Fruit fly (Drosophila melanogaster) whole organism: ENCODE results near the gene CG15145.

Experiments
- CG8478 ChIP-seq: fragments of >200 bp; optimal IDR thresholded peaks from 2 replicates; lab custom pipeline; 2018; ENCODE audit warnings: inconsistent platforms
- Dll ChIP-seq: fragments of >200 bp; optimal IDR thresholded peaks from 2 replicates; lab custom pipeline; 2017
- EcR ChIP-seq, 2 experiments: fragments of >200 bp; optimal IDR thresholded peaks; 2 replicates each; lab custom pipeline; 2017; ENCODE audit warnings: missing biosample characterization in 2 of 2, missing genetic modification characterization in 2 of 2, missing genetic modification reagents in 2 of 2
- pan ChIP-seq: fragments of >200 bp; optimal IDR thresholded peaks from 2 replicates; lab custom pipeline; 2017
- psq ChIP-seq: fragments of >200 bp; optimal IDR thresholded peaks from 2 replicates; lab custom pipeline; 2017
- usp ChIP-seq: fragments of >200 bp; optimal IDR thresholded peaks from 2 replicates; lab custom pipeline; 2017; ENCODE audit warnings: missing biosample characterization, missing genetic modification characterization, mixed read lengths

The CG15145 gene

DNA sequence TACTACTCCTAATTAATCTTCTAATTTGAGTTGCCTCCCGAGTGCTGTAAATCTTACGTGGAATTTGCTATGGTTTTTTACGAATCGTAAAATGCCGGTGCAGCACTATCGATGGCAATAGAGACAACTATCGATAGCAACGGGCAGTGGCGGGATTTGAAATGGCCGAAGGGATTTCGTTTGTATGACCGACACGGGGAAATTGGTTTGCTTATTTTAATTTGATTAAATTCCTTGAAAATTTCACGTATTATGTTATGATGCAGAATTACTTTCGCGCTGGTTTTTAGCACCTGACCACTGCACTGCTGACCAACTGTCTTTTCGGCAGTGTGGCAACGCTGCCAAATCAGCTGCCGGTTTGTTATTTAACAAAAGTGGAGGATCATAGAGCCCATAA lies 47.9 kb downstream of the CG15145 start, which contains the start of the genes GCS2beta and CG5131:
Gene GCS2beta (minus strand): TSS at position 134 of the 400 bp plus-strand sequence.
Gene CG5131 (plus strand): TSS at position 328 of the 400 bp plus-strand sequence.
- TF ChIP-seq usp (GFP tag; lab: Kevin White, UChicago) (no peak), EcR (GFP tag; optimal IDR thresholded peaks at IDR 0.05; lab: Kevin White, UChicago) (no peak)

DNA sequence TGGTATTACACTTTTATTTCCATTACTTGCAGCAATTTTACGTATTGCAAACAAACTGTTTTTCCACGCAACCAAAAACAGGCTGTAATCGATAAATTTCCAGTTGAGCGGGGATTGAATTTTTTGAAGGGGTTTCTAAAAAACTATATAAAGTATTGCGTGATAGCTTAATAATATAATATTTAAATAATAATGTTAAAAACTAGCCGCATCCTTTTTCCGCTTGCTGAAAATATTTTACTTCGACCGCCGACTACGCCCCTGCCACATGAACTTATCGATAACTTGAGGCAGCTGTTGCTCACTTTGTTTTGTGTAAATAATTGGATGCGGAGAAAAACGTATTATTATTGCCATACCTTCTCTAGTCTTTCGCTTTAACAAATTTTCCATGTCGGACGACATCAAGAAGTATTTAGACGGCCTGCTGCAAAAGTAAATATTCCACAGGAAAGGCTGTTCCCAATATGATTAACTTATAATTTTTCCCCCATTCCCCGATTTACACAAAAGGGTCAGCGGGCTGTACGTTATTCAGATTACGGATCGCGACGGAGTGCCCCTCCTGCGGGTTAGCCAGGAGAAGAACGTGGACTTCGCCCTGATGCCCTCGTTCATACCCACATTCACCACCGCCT lies 51.0 kb downstream of the CG15145 start, which contains the start of the genes fws and Lamtor3:
Gene fws (minus strand): TSS at position 87 of the 638 bp plus-strand sequence.
Gene Lamtor3 (plus strand): TSS at position 289 of the 638 bp plus-strand sequence.
- TF ChIP-seq Dll (lab: Kevin White, UChicago), result no peak
- TF ChIP-seq usp (GFP tag; lab: Kevin White, UChicago), result no peak
- TF ChIP-seq CG8478 (lab: Kevin White, UChicago), result no peak
- no peak for TF ChIP-seq pan (lab: Kevin White, UChicago)
- no peak for TF ChIP-seq psq (lab: Kevin White, UChicago)
- TF ChIP-seq EcR (GFP tag; optimal IDR thresholded peaks at IDR 0.05; lab: Kevin White, UChicago), result no peak
